Worm (Caenorhabditis elegans) whole organism, early embryonic: ENCODE measurements around the gene K09G1.1.

Experiments used
- B0310.2 ChIP-seq: sonication (generic microtip); optimal IDR thresholded peaks from 2 replicates; lab custom pipeline; 2016; ENCODE audit warnings: mild to moderate bottlenecking, missing genetic modification characterization, missing compliant biosample characterization
- F13C5.2 ChIP-seq: sonication (generic microtip); optimal IDR thresholded peaks from 2 replicates; lab custom pipeline; 2017; ENCODE audit warnings: mild to moderate bottlenecking, missing genetic modification characterization, inconsistent platforms, missing compliant biosample characterization
- aly-1 ChIP-seq: sonication (generic microtip); optimal IDR thresholded peaks from 2 replicates; lab custom pipeline; 2016; ENCODE audit warnings: missing genetic modification characterization, missing compliant biosample characterization
- ama-1 ChIP-seq: fragments of 150-350 bp; optimal IDR thresholded peaks from 2 replicates; lab custom pipeline; 2014
- ceh-13 ChIP-seq: fragments of 200-800 bp; sonication (Bioruptor generic); optimal IDR thresholded peaks from 2 replicates; lab custom pipeline; 2018; ENCODE audit warnings: mild to moderate bottlenecking, missing genetic modification characterization, missing compliant biosample characterization
- ceh-36 ChIP-seq: sonication (generic microtip); optimal IDR thresholded peaks from 2 replicates; lab custom pipeline; 2016; ENCODE audit warnings: missing genetic modification characterization, inconsistent platforms, missing compliant biosample characterization
- ets-7 ChIP-seq: sonication (generic microtip); optimal IDR thresholded peaks from 2 replicates; lab custom pipeline; 2016; ENCODE audit warnings: missing genotype, missing genetic modification characterization, missing compliant biosample characterization
- flt-1 ChIP-seq: fragments of 200-800 bp; sonication (Bioruptor generic); IDR thresholded peaks from 2 replicates; pipeline ENCODE4 v1.3.6; 2022; ENCODE audit warnings: missing genetic modification characterization, missing compliant biosample characterization
- hmbx-1 ChIP-seq: sonication (generic microtip); optimal IDR thresholded peaks from 2 replicates; lab custom pipeline; 2016; ENCODE audit warnings: mild to moderate bottlenecking, missing genetic modification characterization, missing compliant biosample characterization
- hmg-4 ChIP-seq: fragments of 200-800 bp; sonication (Bioruptor generic); optimal IDR thresholded peaks from 2 replicates; lab custom pipeline; 2018; ENCODE audit warnings: mild to moderate bottlenecking, missing genetic modification characterization, missing compliant biosample characterization
- hnd-1 ChIP-seq: sonication (generic microtip); optimal IDR thresholded peaks from 2 replicates; lab custom pipeline; 2016; ENCODE audit warnings: missing genetic modification characterization, missing compliant biosample characterization
- pes-1 ChIP-seq: fragments of 200-800 bp; sonication (Bioruptor generic); IDR thresholded peaks from 2 replicates; pipeline ENCODE4 v1.3.6; 2022; ENCODE audit warnings: missing genetic modification reagents, missing genetic modification characterization, missing compliant biosample characterization
- scrt-1 ChIP-seq: fragments of 200-800 bp; sonication (Bioruptor generic); IDR thresholded peaks from 2 replicates; pipeline ENCODE4 v1.3.6; 2022; ENCODE audit warnings: missing genetic modification characterization, missing compliant biosample characterization
- sea-1 ChIP-seq: fragments of 200-800 bp; sonication (Bioruptor generic); conservative IDR thresholded peaks from 2 replicates; pipeline ENCODE4 v1.3.6; 2022; ENCODE audit warnings: missing genetic modification characterization, missing compliant biosample characterization
- tbx-11 ChIP-seq: fragments of 200-800 bp; sonication (Bioruptor generic); IDR thresholded peaks from 2 replicates; pipeline ENCODE4 v1.3.6; 2022; ENCODE audit warnings: missing genetic modification characterization, missing compliant biosample characterization
- tbx-37 ChIP-seq: fragments of 200-800 bp; sonication (Bioruptor generic); conservative IDR thresholded peaks from 2 replicates; pipeline ENCODE4 v1.3.6; 2022; ENCODE audit warnings: missing genetic modification reagents, missing genetic modification characterization, missing compliant biosample characterization
- tra-4 ChIP-seq: sonication (generic microtip); optimal IDR thresholded peaks from 2 replicates; lab custom pipeline; 2017; ENCODE audit warnings: missing genetic modification characterization, missing compliant biosample characterization

The K09G1.1 gene

DNA sequence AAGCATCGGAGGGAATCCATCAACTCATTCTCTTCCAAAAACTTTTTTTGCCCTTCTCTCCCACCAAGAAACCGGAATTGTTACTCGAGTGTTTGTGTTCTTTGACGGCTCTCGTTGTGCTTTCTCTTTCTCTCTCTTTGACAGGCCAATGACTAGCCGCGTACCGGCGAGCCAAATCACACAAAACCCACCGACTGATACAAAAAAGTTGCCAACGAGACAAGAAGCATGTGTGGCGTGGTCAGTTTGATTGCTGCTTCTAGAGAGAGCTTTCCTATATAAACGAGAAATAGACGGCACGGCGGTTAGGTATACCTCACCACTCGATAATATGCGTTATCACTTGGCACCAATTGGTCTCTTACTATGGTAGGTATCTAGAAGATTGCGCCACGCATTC, 32.4 kb downstream of the K09G1.1 start, which contains the start of gene pqn-63:
Gene pqn-63, plus strand, starts transcription at position 307 of the 400 bp plus-strand sequence.
- TF ChIP-seq tbx-11 (GFP tag; lab: Robert Waterston, UW) (no peak), scrt-1 (no peak), hmg-4 (GFP tag; lab: Kevin White, UChicago) (no peak), pes-1 (GFP tag; lab: Robert Waterston, UW) (no peak), B0310.2 (tag; lab: Kevin White, UChicago) (no peak), ceh-36 (tag; lab: Kevin White, UChicago) (no peak), ets-7 (no peak), tra-4 (no peak), ama-1 (lab: Kevin White, UChicago) (no peak), hnd-1 (tag; lab: Kevin White, UChicago) (no peak), aly-1 (tag; lab: Kevin White, UChicago) (no peak), hmbx-1 (tag; lab: Kevin White, UChicago) (no peak), flt-1 (GFP tag; lab: Robert Waterston, UW) (no peak), F13C5.2 (tag; lab: Kevin White, UChicago) (no peak), sea-1 (GFP tag; lab: Robert Waterston, UW) (no peak)

DNA sequence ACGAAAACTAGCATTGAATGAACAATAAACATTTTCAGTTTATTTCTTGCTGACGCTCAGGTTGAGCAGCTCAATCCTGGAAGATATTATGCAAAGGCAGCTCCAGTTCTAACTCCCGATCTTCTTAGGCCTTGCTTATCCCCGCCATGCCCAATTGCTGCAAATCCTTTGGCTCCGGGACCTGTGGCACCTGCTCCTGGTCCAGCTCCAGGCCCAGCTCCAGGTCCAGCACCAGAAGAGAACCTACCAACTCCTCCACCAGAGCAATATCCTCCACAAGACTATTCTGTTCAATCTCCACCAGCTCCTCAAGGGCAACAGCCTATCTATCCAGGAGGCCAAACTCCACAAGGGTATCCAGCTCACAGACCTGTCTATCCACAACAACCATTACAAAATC, 32.8 kb downstream of the K09G1.1 start:
- TF ChIP-seq hmg-4 (GFP tag; lab: Kevin White, UChicago) (no peak), aly-1 (tag; lab: Kevin White, UChicago) (no peak), ceh-13 (no peak), tbx-37 (GFP tag; lab: Robert Waterston, UW) (no peak), tbx-11 (GFP tag; lab: Robert Waterston, UW) (no peak), flt-1 (GFP tag; lab: Robert Waterston, UW) (no peak), ets-7 (no peak), B0310.2 (tag; lab: Kevin White, UChicago) (no peak), scrt-1 (no peak), ama-1 (lab: Kevin White, UChicago) (no peak), tra-4 (no peak), sea-1 (GFP tag; lab: Robert Waterston, UW) (no peak), ceh-36 (tag; lab: Kevin White, UChicago) (no peak), hmbx-1 (tag; lab: Kevin White, UChicago) (no peak), F13C5.2 (tag; lab: Kevin White, UChicago) (no peak), hnd-1 (tag; lab: Kevin White, UChicago) (no peak), pes-1 (GFP tag; lab: Robert Waterston, UW) (no peak)

DNA sequence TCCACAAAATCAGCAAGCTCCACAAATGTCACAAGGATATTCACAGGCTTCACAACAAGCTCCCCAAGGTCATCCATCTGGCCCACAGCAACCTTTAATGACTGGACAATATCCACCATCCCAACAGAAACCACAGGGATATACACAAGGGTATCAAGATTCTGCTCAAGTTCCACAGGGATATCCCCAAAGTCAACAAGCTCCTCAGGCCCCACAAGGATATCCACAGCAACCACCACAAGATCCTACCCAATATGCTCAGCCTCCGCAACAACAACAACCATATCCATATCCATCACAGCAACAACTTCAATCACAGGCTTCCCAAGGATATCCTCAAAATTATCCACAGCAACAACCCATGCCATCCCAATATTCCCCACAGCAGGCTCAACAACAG, 33.3 kb downstream of the K09G1.1 start:
- TF ChIP-seq pes-1 (GFP tag; lab: Robert Waterston, UW) (no peak), B0310.2 (tag; lab: Kevin White, UChicago) (no peak), hmg-4 (GFP tag; lab: Kevin White, UChicago) (peak; percentile 17)

DNA sequence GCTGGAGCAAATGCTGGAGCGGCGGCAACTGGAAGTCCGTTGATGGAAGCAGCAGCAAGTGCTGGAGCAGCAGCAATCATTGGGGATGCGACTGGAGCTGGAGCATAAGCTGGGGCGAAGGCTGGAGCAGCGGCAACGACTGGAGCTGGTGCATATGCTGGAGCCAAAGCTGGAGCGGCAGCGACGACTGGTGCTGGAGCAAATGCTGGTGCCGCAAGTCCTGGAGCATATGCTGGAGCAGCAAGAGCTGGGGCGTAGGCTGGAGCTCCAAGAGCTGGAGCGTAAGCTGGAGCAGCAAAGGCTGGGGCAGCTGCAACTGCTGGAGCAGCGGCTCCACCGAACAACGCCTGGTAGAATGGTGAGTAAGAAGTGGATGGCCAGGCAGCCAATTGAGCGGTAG, 35.1 kb downstream of the K09G1.1 start:
- TF ChIP-seq tbx-37 (GFP tag; lab: Robert Waterston, UW) (no peak), ceh-13 (no peak), tbx-11 (GFP tag; lab: Robert Waterston, UW) (no peak), ets-7 (no peak), ceh-36 (tag; lab: Kevin White, UChicago) (no peak), hnd-1 (tag; lab: Kevin White, UChicago) (no peak), flt-1 (GFP tag; lab: Robert Waterston, UW) (no peak), hmg-4 (GFP tag; lab: Kevin White, UChicago) (no peak), sea-1 (GFP tag; lab: Robert Waterston, UW) (no peak), tra-4 (no peak)

DNA sequence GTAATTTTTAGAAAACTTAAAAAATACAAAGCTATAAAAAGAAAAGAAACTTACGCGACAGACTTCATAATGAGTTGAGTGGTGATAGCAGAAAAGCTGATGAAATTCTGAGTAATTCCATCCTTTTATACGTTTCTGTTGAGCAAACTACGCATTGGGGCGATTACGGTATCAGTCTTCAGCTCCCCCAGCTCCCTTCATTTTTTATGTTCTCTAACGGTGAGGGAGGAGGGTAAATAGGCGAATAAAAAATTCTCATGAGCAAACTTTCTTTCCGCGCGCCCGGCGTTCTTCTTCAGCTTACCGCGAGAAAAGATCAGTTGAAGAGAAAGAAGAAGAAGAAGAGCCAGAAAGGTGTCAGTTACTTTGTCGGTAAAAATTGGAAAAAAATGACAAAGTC, 35.6 kb downstream of the K09G1.1 start, which contains the start of gene idpc-7:
Gene idpc-7, minus strand, starts transcription at position 101 of the 400 bp plus-strand sequence.
- TF ChIP-seq tbx-11 (GFP tag; lab: Robert Waterston, UW) (no peak), sea-1 (GFP tag; lab: Robert Waterston, UW) (no peak), ceh-36 (tag; lab: Kevin White, UChicago) (no peak)

DNA sequence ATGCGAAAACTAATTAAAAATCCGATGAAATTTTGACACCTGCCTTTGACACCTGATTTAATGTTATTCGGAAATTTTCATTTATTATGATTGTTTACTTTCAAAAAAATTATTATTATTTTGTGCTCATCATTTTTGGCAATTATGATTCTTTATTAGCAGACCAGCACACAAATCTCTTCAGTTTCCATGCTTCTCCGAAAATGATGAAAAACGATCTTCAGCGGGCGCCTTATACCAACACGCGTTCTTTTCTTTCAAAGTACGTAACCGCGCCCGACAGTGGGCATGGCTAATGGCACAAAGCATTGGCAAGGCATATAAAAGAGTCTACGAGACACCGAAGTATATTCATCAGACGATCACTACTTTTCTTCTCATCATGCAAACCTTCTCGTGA, 36.5 kb downstream of the K09G1.1 start, which contains the start of gene idpc-6:
Gene idpc-6, plus strand, starts transcription at position 301 of the 400 bp plus-strand sequence.
- no peak for TF ChIP-seq hmg-4 (GFP tag; lab: Kevin White, UChicago)
- no peak for TF ChIP-seq pes-1 (GFP tag; lab: Robert Waterston, UW)
- TF ChIP-seq tra-4: no peak
- TF ChIP-seq ceh-13: no peak
- TF ChIP-seq tbx-37 (GFP tag; lab: Robert Waterston, UW): no peak
- TF ChIP-seq F13C5.2 (tag; lab: Kevin White, UChicago): no peak
- no peak for TF ChIP-seq hmbx-1 (tag; lab: Kevin White, UChicago)
- TF ChIP-seq B0310.2 (tag; lab: Kevin White, UChicago): no peak
- no peak for TF ChIP-seq ceh-36 (tag; lab: Kevin White, UChicago)
- no peak for TF ChIP-seq tbx-11 (GFP tag; lab: Robert Waterston, UW)
- no peak for TF ChIP-seq ama-1 (lab: Kevin White, UChicago)
- TF ChIP-seq flt-1 (GFP tag; lab: Robert Waterston, UW): no peak
- TF ChIP-seq scrt-1: no peak
- no peak for TF ChIP-seq aly-1 (tag; lab: Kevin White, UChicago)
- TF ChIP-seq sea-1 (GFP tag; lab: Robert Waterston, UW): no peak
- TF ChIP-seq hnd-1 (tag; lab: Kevin White, UChicago): no peak
- no peak for TF ChIP-seq ets-7

DNA sequence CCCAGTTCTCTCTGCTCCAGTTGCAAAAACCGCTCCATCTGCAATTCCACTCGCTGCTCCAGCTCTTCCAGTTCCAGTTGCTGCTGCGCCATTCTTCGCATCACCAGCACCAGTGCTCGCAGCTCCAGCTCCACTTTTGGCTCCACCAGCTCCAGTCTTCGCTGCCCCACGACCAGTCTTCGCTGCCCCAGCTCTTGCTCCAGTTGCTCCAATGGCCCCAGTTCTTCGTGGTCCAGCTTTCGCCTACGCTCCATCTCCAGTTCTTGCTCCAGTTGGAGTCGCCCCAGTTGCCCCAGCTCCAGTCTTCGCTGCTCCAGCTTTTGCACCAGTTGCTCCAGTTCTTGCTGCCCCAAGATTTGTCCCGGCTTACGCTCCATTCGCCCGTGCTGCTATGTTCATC, 37.1 kb downstream of the K09G1.1 start:
- TF ChIP-seq pes-1 (GFP tag; lab: Robert Waterston, UW) (no peak), ama-1 (lab: Kevin White, UChicago) (no peak), hmbx-1 (tag; lab: Kevin White, UChicago) (no peak), sea-1 (GFP tag; lab: Robert Waterston, UW) (no peak), tbx-11 (GFP tag; lab: Robert Waterston, UW) (no peak), hmg-4 (GFP tag; lab: Kevin White, UChicago) (no peak), tbx-37 (GFP tag; lab: Robert Waterston, UW) (no peak), ceh-36 (tag; lab: Kevin White, UChicago) (no peak), F13C5.2 (tag; lab: Kevin White, UChicago) (no peak), flt-1 (GFP tag; lab: Robert Waterston, UW) (no peak), B0310.2 (tag; lab: Kevin White, UChicago) (no peak), scrt-1 (no peak), tra-4 (no peak), ets-7 (no peak), aly-1 (tag; lab: Kevin White, UChicago) (no peak), hnd-1 (tag; lab: Kevin White, UChicago) (no peak)
